Worm (Caenorhabditis elegans) whole organism, early embryonic: ENCODE results near the gene ZK622.5.

Experiments used
- B0310.2 ChIP-seq: sonication (generic microtip); optimal IDR thresholded peaks from 2 replicates; lab custom pipeline; 2016; ENCODE audit warnings: mild to moderate bottlenecking, missing genetic modification characterization, missing compliant biosample characterization
- F13C5.2 ChIP-seq: sonication (generic microtip); optimal IDR thresholded peaks from 2 replicates; lab custom pipeline; 2017; ENCODE audit warnings: mild to moderate bottlenecking, missing genetic modification characterization, inconsistent platforms, missing compliant biosample characterization
- aly-1 ChIP-seq: sonication (generic microtip); optimal IDR thresholded peaks from 2 replicates; lab custom pipeline; 2016; ENCODE audit warnings: missing genetic modification characterization, missing compliant biosample characterization
- ama-1 ChIP-seq: fragments of 150-350 bp; optimal IDR thresholded peaks from 2 replicates; lab custom pipeline; 2014
- ceh-13 ChIP-seq: fragments of 200-800 bp; sonication (Bioruptor generic); optimal IDR thresholded peaks from 2 replicates; lab custom pipeline; 2018; ENCODE audit warnings: mild to moderate bottlenecking, missing genetic modification characterization, missing compliant biosample characterization
- ceh-36 ChIP-seq: sonication (generic microtip); optimal IDR thresholded peaks from 2 replicates; lab custom pipeline; 2016; ENCODE audit warnings: missing genetic modification characterization, inconsistent platforms, missing compliant biosample characterization
- ets-7 ChIP-seq: sonication (generic microtip); optimal IDR thresholded peaks from 2 replicates; lab custom pipeline; 2016; ENCODE audit warnings: missing genotype, missing genetic modification characterization, missing compliant biosample characterization
- flt-1 ChIP-seq: fragments of 200-800 bp; sonication (Bioruptor generic); IDR thresholded peaks from 2 replicates; pipeline ENCODE4 v1.3.6; 2022; ENCODE audit warnings: missing genetic modification characterization, missing compliant biosample characterization
- hmbx-1 ChIP-seq: sonication (generic microtip); optimal IDR thresholded peaks from 2 replicates; lab custom pipeline; 2016; ENCODE audit warnings: mild to moderate bottlenecking, missing genetic modification characterization, missing compliant biosample characterization
- hmg-4 ChIP-seq: fragments of 200-800 bp; sonication (Bioruptor generic); optimal IDR thresholded peaks from 2 replicates; lab custom pipeline; 2018; ENCODE audit warnings: mild to moderate bottlenecking, missing genetic modification characterization, missing compliant biosample characterization
- hnd-1 ChIP-seq: sonication (generic microtip); optimal IDR thresholded peaks from 2 replicates; lab custom pipeline; 2016; ENCODE audit warnings: missing genetic modification characterization, missing compliant biosample characterization
- pes-1 ChIP-seq: fragments of 200-800 bp; sonication (Bioruptor generic); IDR thresholded peaks from 2 replicates; pipeline ENCODE4 v1.3.6; 2022; ENCODE audit warnings: missing genetic modification reagents, missing genetic modification characterization, missing compliant biosample characterization
- scrt-1 ChIP-seq: fragments of 200-800 bp; sonication (Bioruptor generic); IDR thresholded peaks from 2 replicates; pipeline ENCODE4 v1.3.6; 2022; ENCODE audit warnings: missing genetic modification characterization, missing compliant biosample characterization
- sea-1 ChIP-seq: fragments of 200-800 bp; sonication (Bioruptor generic); conservative IDR thresholded peaks from 2 replicates; pipeline ENCODE4 v1.3.6; 2022; ENCODE audit warnings: missing genetic modification characterization, missing compliant biosample characterization
- tbx-11 ChIP-seq: fragments of 200-800 bp; sonication (Bioruptor generic); IDR thresholded peaks from 2 replicates; pipeline ENCODE4 v1.3.6; 2022; ENCODE audit warnings: missing genetic modification characterization, missing compliant biosample characterization
- tbx-37 ChIP-seq: fragments of 200-800 bp; sonication (Bioruptor generic); conservative IDR thresholded peaks from 2 replicates; pipeline ENCODE4 v1.3.6; 2022; ENCODE audit warnings: missing genetic modification reagents, missing genetic modification characterization, missing compliant biosample characterization
- tra-4 ChIP-seq: sonication (generic microtip); optimal IDR thresholded peaks from 2 replicates; lab custom pipeline; 2017; ENCODE audit warnings: missing genetic modification characterization, missing compliant biosample characterization

ZK622.5 gene

DNA sequence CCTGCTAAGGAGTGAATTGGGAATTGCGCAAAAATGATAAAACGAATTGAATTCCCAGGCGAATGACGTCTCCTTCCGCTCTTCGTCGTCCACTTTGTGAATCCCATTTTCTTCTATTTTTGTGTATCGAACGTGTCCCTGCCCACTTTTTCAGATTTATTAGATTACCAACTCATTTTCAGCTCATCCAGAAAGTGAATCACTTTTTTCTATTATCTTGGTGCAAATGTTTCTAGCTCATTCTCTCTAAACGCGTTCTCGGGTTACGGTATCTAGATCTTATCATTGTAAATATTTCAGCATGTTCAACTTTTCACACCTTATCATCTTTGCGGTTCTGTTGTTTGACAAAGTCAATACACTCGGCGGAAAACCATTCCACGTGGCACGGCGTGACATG lies at the start of gene ZK622.5:
Gene ZK622.5, plus strand, starts transcription at position 301 of the 400 bp plus-strand sequence.
- TF ChIP-seq scrt-1 (GFP tag; lab: Robert Waterston, UW) (no peak), F13C5.2 (tag; lab: Kevin White, UChicago) (no peak), hmg-4 (no peak), hnd-1 (tag; lab: Kevin White, UChicago) (no peak), flt-1 (GFP tag; lab: Robert Waterston, UW) (no peak), tbx-37 (GFP tag; lab: Robert Waterston, UW) (no peak), ama-1 (lab: Kevin White, UChicago) (no peak), ceh-13 (GFP tag; lab: Kevin White, UChicago) (no peak), B0310.2 (tag; lab: Kevin White, UChicago) (no peak), ceh-36 (tag; lab: Kevin White, UChicago) (no peak), tra-4 (tag; lab: Kevin White, UChicago) (no peak), pes-1 (GFP tag; lab: Robert Waterston, UW) (no peak), tbx-11 (no peak), sea-1 (no peak), hmbx-1 (no peak), aly-1 (tag; lab: Kevin White, UChicago) (no peak), ets-7 (tag; lab: Kevin White, UChicago) (no peak)

DNA sequence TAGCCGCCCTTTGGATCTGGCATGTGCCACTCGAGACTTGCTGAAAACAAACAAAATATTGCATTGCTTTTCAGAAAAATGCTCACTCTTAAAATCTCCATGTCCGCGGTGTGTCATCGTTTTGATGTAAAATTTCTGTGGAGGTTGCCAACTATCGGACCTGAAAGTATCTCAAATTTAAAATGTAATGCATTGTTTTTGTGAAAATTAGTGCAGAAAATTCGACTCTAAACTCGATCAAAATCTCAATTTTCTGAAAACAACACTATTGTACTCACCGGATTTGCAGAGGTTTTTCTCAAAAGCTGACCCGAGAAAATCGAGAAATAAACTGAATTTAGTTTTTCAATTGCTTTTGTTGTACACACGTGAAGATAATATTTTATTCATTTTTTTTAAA lies 47.7 kb upstream of the ZK622.5 start, which contains the start of gene T16D1.1:
Gene T16D1.1, minus strand, starts transcription at position 101 of the 400 bp plus-strand sequence.
- TF ChIP-seq F13C5.2 (tag; lab: Kevin White, UChicago) (no peak), B0310.2 (tag; lab: Kevin White, UChicago) (no peak), tra-4 (tag; lab: Kevin White, UChicago) (no peak), hnd-1 (tag; lab: Kevin White, UChicago) (no peak), ceh-36 (tag; lab: Kevin White, UChicago) (no peak), tbx-11 (no peak), flt-1 (GFP tag; lab: Robert Waterston, UW) (no peak), ceh-13 (GFP tag; lab: Kevin White, UChicago) (no peak), pes-1 (GFP tag; lab: Robert Waterston, UW) (no peak), hmbx-1 (no peak), hmg-4 (no peak), ama-1 (lab: Kevin White, UChicago) (no peak), scrt-1 (GFP tag; lab: Robert Waterston, UW) (no peak), aly-1 (tag; lab: Kevin White, UChicago) (no peak), sea-1 (no peak), tbx-37 (GFP tag; lab: Robert Waterston, UW) (no peak), ets-7 (tag; lab: Kevin White, UChicago) (no peak)

DNA sequence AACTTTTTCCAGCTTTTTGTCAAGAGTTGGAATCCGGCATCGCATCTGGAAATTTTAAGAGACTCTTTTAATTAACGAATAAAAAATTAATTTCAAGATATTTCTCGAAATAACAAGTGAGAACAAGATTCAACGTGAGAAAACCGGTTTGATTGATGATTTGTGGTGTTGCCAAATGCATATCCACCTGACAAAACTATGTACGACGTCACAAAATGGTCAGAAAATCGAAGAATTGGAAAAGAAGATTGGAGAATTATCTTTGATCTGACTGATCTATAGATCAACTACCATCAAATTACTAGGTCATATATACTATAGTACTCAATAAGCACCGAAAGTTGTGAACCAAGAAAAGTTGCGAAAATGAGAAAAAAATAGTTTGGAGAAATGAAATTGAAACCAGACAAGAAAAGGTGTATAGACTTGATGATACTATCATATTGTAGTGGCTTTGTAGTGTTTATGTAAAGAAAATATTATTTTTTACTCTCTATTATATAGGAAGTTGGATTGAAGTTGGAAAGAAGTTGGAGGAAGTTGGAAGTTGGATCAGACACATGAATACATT lies 42.4 kb upstream of the ZK622.5 start, which contains the start of gene ptr-6:
Gene ptr-6, minus strand, starts transcription at position 47 of the 571 bp plus-strand sequence.
- TF ChIP-seq scrt-1 (GFP tag; lab: Robert Waterston, UW): no peak
- TF ChIP-seq ceh-36 (tag; lab: Kevin White, UChicago): no peak
- no peak for TF ChIP-seq tbx-11
- no peak for TF ChIP-seq pes-1 (GFP tag; lab: Robert Waterston, UW)
- no peak for TF ChIP-seq B0310.2 (tag; lab: Kevin White, UChicago)
- TF ChIP-seq tbx-37 (GFP tag; lab: Robert Waterston, UW): no peak
- TF ChIP-seq ets-7 (tag; lab: Kevin White, UChicago): no peak
- TF ChIP-seq ceh-13 (GFP tag; lab: Kevin White, UChicago): no peak
- no peak for TF ChIP-seq F13C5.2 (tag; lab: Kevin White, UChicago)
- no peak for TF ChIP-seq hmg-4
- no peak for TF ChIP-seq aly-1 (tag; lab: Kevin White, UChicago)
- no peak for TF ChIP-seq ama-1 (lab: Kevin White, UChicago)
- no peak for TF ChIP-seq sea-1

DNA sequence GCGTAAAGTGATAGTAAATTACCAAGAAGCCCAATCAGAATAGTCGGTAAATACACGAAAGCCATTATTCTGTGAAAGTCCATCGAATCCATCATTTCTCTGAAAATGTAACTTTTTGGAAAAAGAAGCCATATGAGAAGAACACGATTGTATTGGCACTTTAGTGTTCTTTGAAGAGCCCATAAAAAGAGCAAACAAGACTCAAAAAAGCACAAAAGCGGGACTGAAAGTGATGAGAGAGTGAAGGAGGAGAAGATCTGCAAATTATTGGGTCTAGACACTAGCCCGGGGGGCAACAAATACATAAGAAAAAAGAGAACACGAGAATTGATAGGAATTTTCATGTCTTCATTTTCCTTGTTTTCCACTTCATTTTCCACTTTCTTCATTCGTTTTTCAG lies 33.8 kb upstream of the ZK622.5 start, which contains the start of gene frpr-4:
Gene frpr-4, minus strand, starts transcription at position 101 of the 400 bp plus-strand sequence.
- TF ChIP-seq scrt-1 (GFP tag; lab: Robert Waterston, UW) (no peak), ceh-36 (tag; lab: Kevin White, UChicago) (no peak)

DNA sequence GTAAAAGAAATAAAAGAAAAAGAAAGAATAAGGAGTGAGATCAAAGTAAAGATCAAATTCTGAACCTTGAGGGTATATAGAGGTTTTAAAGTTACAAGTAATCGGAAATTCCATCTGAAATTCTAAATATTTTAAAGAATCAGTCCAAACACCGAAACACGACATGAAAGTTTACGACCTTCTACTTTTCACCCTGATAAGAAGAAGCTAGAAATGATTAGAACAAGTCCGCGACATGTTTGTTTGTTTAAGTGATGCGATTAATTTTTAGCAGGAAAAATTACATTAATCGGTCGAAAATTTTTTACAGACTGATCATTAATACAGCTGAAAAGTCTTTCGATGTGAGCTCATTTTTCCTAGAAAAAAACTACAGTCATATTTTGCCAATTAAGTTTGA lies 24.6 kb upstream of the ZK622.5 start:
- TF ChIP-seq B0310.2 (tag; lab: Kevin White, UChicago) (no peak), tbx-11 (no peak), scrt-1 (GFP tag; lab: Robert Waterston, UW) (no peak), ets-7 (tag; lab: Kevin White, UChicago) (no peak), aly-1 (tag; lab: Kevin White, UChicago) (no peak), ceh-13 (GFP tag; lab: Kevin White, UChicago) (no peak), hmg-4 (no peak), pes-1 (GFP tag; lab: Robert Waterston, UW) (no peak), tbx-37 (GFP tag; lab: Robert Waterston, UW) (no peak), ama-1 (lab: Kevin White, UChicago) (no peak), ceh-36 (tag; lab: Kevin White, UChicago) (no peak)

DNA sequence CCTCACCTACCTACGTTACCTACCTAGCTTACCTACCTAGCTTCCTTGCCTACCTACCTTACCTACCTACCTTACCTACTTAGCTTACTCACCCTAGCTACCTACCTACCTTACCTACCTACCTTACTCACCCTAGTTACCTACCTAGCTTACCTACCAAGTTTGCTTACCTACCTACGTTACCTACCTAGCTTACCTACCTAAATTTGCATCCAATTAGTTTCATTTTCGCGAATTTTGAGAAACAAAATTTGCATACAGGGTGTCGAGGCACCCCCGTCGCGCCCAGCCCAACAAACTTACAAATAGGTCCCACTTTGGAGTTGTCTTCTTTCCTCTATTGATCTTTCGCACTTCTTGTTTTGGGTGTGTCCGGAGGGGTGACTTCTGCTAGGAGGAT lies 20.3 kb upstream of the ZK622.5 start:
- TF ChIP-seq ceh-36 (tag; lab: Kevin White, UChicago) (no peak), sea-1 (no peak), hmbx-1 (no peak), tbx-37 (GFP tag; lab: Robert Waterston, UW) (no peak), pes-1 (GFP tag; lab: Robert Waterston, UW) (no peak), flt-1 (GFP tag; lab: Robert Waterston, UW) (no peak), F13C5.2 (tag; lab: Kevin White, UChicago) (no peak), tbx-11 (no peak)

DNA sequence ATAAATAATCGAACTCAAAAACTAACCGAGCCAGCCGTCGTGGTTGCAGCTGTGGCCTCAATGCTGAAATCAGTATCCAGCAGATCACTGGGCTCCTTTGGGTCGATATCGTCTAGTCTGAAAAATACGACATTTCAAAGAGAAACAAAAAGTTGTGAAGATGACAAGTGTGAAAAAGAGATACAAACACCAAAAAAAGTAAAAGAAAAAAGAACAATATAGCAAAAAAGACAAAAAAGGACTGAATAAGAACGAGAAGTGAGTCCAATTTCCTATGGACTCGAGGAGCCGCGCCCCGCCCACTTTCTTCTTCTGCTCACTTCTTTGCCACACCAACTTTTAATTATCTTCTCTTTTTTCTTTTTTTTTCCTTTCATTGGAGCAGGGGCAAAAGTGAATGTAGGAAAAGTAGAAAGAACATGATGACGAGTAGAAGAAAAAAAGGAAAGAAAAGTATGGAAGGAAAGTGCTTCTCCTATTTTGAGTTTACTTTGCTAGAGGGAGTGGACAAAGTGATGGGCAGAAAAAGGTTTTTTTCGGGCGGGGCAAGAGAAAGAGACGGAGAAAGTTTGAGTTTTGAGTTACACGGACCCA lies 17.4 kb upstream of the ZK622.5 start, which contains the start of gene drn-1:
Gene drn-1, minus strand, starts transcription at position 117 of the 594 bp plus-strand sequence.
- no peak for TF ChIP-seq B0310.2 (tag; lab: Kevin White, UChicago)
